Worm (Caenorhabditis elegans): Measurements from ENCODE around the gene cpn-2.

DNA sequence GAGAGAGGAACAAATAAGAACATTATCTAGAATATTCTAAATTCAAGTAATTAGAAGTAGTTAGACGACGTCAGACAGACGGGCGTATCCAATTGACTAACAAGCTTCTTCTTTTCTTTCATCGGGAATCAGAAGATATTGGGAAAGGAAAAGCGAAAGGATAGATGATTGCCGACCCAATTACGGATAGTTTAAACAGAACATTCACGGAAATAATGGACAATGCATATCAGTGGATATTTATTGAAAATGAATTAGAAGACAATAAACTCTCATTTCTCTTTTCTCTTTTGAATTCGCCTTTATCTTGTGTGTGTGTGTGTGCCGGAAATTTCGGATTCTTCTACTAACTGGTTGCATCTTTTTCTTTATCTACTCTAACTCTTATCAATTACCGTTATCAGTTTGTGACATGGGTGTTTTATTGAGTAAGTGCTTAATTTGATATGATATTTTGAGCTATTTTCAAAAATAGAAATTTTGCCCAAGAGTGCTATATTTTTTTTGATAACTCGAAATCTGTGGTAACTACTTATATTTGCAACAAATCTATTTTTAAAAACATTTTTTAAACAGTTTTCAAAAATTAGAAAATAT lies 3.6 kb upstream of the cpn-2 start:
- TF ChIP-seq syd-9 (tag; optimal IDR thresholded peaks at IDR 0.05) (no peak), sox-4 (tag; optimal IDR thresholded peaks at IDR 0.05) (no peak), pha-4 (tag; optimal IDR thresholded peaks at IDR 0.05) (no peak), dve-1 (tag; optimal IDR thresholded peaks at IDR 0.05) (no peak), ceh-9 (tag; optimal IDR thresholded peaks at IDR 0.05) (no peak), fkh-10 (GFP tag; optimal IDR thresholded peaks at IDR 0.05) (no peak)
